Worm (Caenorhabditis elegans) whole organism, early embryonic: ENCODE measurements around the gene srt-59.

Source experiments
- B0310.2 ChIP-seq: sonication (generic microtip); optimal IDR thresholded peaks from 2 replicates; lab custom pipeline; 2016; ENCODE audit warnings: mild to moderate bottlenecking, missing genetic modification characterization, missing compliant biosample characterization
- F13C5.2 ChIP-seq: sonication (generic microtip); optimal IDR thresholded peaks from 2 replicates; lab custom pipeline; 2017; ENCODE audit warnings: mild to moderate bottlenecking, missing genetic modification characterization, inconsistent platforms, missing compliant biosample characterization
- ama-1 ChIP-seq: fragments of 150-350 bp; optimal IDR thresholded peaks from 2 replicates; lab custom pipeline; 2014
- ceh-36 ChIP-seq: sonication (generic microtip); optimal IDR thresholded peaks from 2 replicates; lab custom pipeline; 2016; ENCODE audit warnings: missing genetic modification characterization, inconsistent platforms, missing compliant biosample characterization
- flt-1 ChIP-seq: fragments of 200-800 bp; sonication (Bioruptor generic); IDR thresholded peaks from 2 replicates; pipeline ENCODE4 v1.3.6; 2022; ENCODE audit warnings: missing genetic modification characterization, missing compliant biosample characterization
- hmg-4 ChIP-seq: fragments of 200-800 bp; sonication (Bioruptor generic); optimal IDR thresholded peaks from 2 replicates; lab custom pipeline; 2018; ENCODE audit warnings: mild to moderate bottlenecking, missing genetic modification characterization, missing compliant biosample characterization
- hnd-1 ChIP-seq: sonication (generic microtip); optimal IDR thresholded peaks from 2 replicates; lab custom pipeline; 2016; ENCODE audit warnings: missing genetic modification characterization, missing compliant biosample characterization
- pes-1 ChIP-seq: fragments of 200-800 bp; sonication (Bioruptor generic); IDR thresholded peaks from 2 replicates; pipeline ENCODE4 v1.3.6; 2022; ENCODE audit warnings: missing genetic modification reagents, missing genetic modification characterization, missing compliant biosample characterization
- scrt-1 ChIP-seq: fragments of 200-800 bp; sonication (Bioruptor generic); IDR thresholded peaks from 2 replicates; pipeline ENCODE4 v1.3.6; 2022; ENCODE audit warnings: missing genetic modification characterization, missing compliant biosample characterization

DNA sequence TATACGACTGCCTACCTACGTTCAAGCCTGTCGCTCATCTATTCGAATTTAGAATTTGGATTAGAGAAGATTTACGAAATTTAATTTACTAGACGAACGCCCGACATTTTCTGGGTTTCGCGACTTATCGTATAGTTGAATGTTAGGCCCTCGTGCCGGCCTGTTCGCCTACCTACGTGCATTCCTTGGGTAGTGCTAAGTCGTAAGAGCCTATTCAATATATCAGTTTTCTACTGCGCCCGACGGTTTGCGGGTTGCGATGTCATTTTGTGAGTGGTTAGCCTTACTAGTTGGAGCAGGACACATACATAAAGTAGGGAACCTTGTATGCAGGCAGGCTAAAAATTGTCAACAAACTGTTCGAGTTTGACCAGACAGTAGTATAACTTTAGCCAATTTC is 21.5 kb upstream of the srt-59 start:
- no peak for TF ChIP-seq flt-1 (GFP tag; lab: Robert Waterston, UW)
- no peak for TF ChIP-seq pes-1 (GFP tag; lab: Robert Waterston, UW)
- TF ChIP-seq ama-1 (lab: Kevin White, UChicago) = no peak
- TF ChIP-seq F13C5.2 = no peak
- TF ChIP-seq hmg-4 (GFP tag; lab: Kevin White, UChicago) = no peak
- no peak for TF ChIP-seq hnd-1 (tag; lab: Kevin White, UChicago)
- TF ChIP-seq scrt-1 = no peak
- no peak for TF ChIP-seq B0310.2 (tag; lab: Kevin White, UChicago)
- TF ChIP-seq ceh-36 (tag; lab: Kevin White, UChicago) = no peak
